Fruit fly (Drosophila melanogaster): Measurements from ENCODE around the gene CG6321.

dm6 chr3L:11046559-11046958, 14.5 kb downstream of the CG6321 start:
- TF ChIP-seq Myc (optimal IDR thresholded peaks at IDR 0.05): no peak
- TF ChIP-seq psq (optimal IDR thresholded peaks at IDR 0.05): no peak
- TF ChIP-seq ttk (optimal IDR thresholded peaks at IDR 0.05): no peak
- no peak for TF ChIP-seq Sin3A (optimal IDR thresholded peaks at IDR 0.05)
- no peak for TF ChIP-seq insv (optimal IDR thresholded peaks at IDR 0.05)
